Worm (Caenorhabditis elegans) whole organism, late embryonic: ENCODE results near the gene cchl-1.

Experiments used
- K02D7.2 ChIP-seq: sonication (generic microtip); optimal IDR thresholded peaks from 2 replicates; lab custom pipeline; 2017; ENCODE audit warnings: mild to moderate bottlenecking, missing genetic modification characterization, missing compliant biosample characterization
- ama-1 ChIP-seq: fragments of 150-350 bp; optimal IDR thresholded peaks from 2 replicates; lab custom pipeline; 2014
- elt-4 ChIP-seq: sonication (generic microtip); optimal IDR thresholded peaks from 2 replicates; lab custom pipeline; 2016; ENCODE audit warnings: missing genetic modification characterization, missing compliant biosample characterization
- hlh-15 ChIP-seq: sonication (generic microtip); optimal IDR thresholded peaks from 2 replicates; lab custom pipeline; 2016; ENCODE audit warnings: missing genetic modification characterization, missing compliant biosample characterization
- hlh-6 ChIP-seq: sonication (generic microtip); optimal IDR thresholded peaks from 2 replicates; lab custom pipeline; 2016; ENCODE audit warnings: missing genotype, missing genetic modification characterization, missing compliant biosample characterization
- nfya-1 ChIP-seq: sonication (generic microtip); optimal IDR thresholded peaks from 2 replicates; lab custom pipeline; 2017; ENCODE audit warnings: missing genetic modification characterization, mild to moderate bottlenecking, missing compliant biosample characterization, antibody characterized with exemption, moderate library complexity
- pag-3 ChIP-seq: sonication (generic microtip); optimal IDR thresholded peaks from 2 replicates; lab custom pipeline; 2016; ENCODE audit warnings: missing compliant biosample characterization, missing genetic modification characterization, borderline replicate concordance
- syd-9 ChIP-seq: sonication (generic microtip); optimal IDR thresholded peaks from 2 replicates; lab custom pipeline; 2016; ENCODE audit warnings: mild to moderate bottlenecking, missing genetic modification characterization, moderate library complexity, missing compliant biosample characterization
- tbx-2 ChIP-seq: sonication (generic microtip); optimal IDR thresholded peaks from 2 replicates; lab custom pipeline; 2016; ENCODE audit warnings: missing genetic modification characterization, missing compliant biosample characterization
- zip-5 ChIP-seq: sonication (generic microtip); optimal IDR thresholded peaks from 2 replicates; lab custom pipeline; 2016; ENCODE audit warnings: missing genetic modification characterization, missing compliant biosample characterization

DNA sequence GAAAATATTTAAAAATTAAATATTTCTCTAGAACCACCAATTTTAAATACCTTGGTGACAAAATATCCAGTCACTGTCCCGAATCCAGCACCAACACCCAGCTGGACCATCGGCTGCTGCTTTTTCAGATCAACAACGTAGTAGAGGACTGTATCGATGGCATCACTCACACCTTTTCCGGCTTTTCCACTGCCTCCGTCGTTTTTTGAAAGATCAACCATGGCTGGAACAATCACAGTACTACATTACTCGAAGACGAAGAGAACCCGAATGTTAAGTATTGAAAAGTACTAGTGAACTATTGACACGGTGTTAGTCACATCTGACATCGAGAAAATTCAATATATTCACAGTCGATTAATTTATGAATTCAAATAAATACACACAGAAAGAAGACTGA is 912 bp upstream of the cchl-1 start, which contains the start of gene fndc-1:
- TF ChIP-seq elt-4 (tag; lab: Kevin White, UChicago) = no peak
- TF ChIP-seq hlh-15 (tag; lab: Kevin White, UChicago) = no peak
- TF ChIP-seq tbx-2 = no peak
- TF ChIP-seq hlh-6 (tag; lab: Kevin White, UChicago) = no peak
- TF ChIP-seq ama-1 (lab: Kevin White, UChicago) = no peak
- no peak for TF ChIP-seq nfya-1 (tag; lab: Kevin White, UChicago)
- no peak for TF ChIP-seq K02D7.2 (tag; lab: Kevin White, UChicago)
- no peak for TF ChIP-seq zip-5 (tag; lab: Kevin White, UChicago)
- no peak for TF ChIP-seq pag-3
- TF ChIP-seq syd-9 (tag; lab: Kevin White, UChicago) = no peak
